Worm (Caenorhabditis elegans): Measurements from ENCODE around the gene zipt-2.2.

DNA sequence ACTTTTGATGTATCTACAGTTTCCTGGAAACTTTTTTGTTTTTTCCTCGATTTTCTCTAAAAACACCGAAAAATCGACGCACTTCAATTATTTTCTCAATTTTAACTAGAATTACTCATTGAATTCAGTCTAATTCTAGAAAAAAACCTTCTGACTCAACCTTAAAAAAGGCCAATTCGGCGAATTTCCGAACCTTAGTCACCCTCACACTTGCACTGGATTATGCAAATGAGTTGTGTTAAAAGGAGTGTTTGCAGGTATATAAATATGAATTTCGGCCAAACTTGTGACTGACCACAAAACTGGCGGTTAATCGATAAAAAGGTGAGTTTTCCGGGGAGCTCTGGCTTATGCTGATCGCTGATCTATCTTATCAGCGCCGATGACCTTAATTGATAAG, 11.3 kb upstream of the zipt-2.2 start, which contains the start of gene ttr-20:
- no peak for TF ChIP-seq F13C5.2 (tag; optimal IDR thresholded peaks at IDR 0.05)
- TF ChIP-seq scrt-1 (GFP tag; IDR thresholded peaks at IDR 0.05): no peak
- no peak for TF ChIP-seq ama-1 (optimal IDR thresholded peaks at IDR 0.05)
- TF ChIP-seq hnd-1 (tag; optimal IDR thresholded peaks at IDR 0.05): no peak
- no peak for TF ChIP-seq ceh-36 (tag; optimal IDR thresholded peaks at IDR 0.05)
- TF ChIP-seq tbx-11 (GFP tag; IDR thresholded peaks at IDR 0.05): no peak
- no peak for TF ChIP-seq flt-1 (GFP tag; IDR thresholded peaks at IDR 0.05)
- TF ChIP-seq hmbx-1 (tag; optimal IDR thresholded peaks at IDR 0.05): no peak
- TF ChIP-seq ceh-13 (GFP tag; optimal IDR thresholded peaks at IDR 0.05): no peak
